Worm (Caenorhabditis elegans) whole organism, L2 larva: Measurements from ENCODE around the gene F55B11.7.

ENCODE experiments used
- C34F6.9 ChIP-seq: fragments of 150-350 bp; optimal IDR thresholded peaks from 2 replicates; lab custom pipeline; 2014; ENCODE audit warnings: missing biosample characterization, missing genetic modification characterization
- R02D3.7 ChIP-seq: fragments of 150-350 bp; optimal IDR thresholded peaks from 2 replicates; lab custom pipeline; 2014; ENCODE audit warnings: missing biosample characterization, missing genetic modification characterization
- ZK546.5 ChIP-seq: sonication (generic microtip); optimal IDR thresholded peaks from 2 replicates; lab custom pipeline; 2017; ENCODE audit warnings: missing biosample characterization, missing genetic modification characterization
- crh-2 ChIP-seq: sonication (generic microtip); optimal IDR thresholded peaks from 2 replicates; lab custom pipeline; 2017; ENCODE audit warnings: missing biosample characterization, missing genetic modification characterization
- lin-13 ChIP-seq: fragments of 150-350 bp; optimal IDR thresholded peaks from 2 replicates; lab custom pipeline; 2014; ENCODE audit warnings: missing biosample characterization, missing genetic modification reagents, missing genetic modification characterization
- lin-39 ChIP-seq: fragments of 150-350 bp; optimal IDR thresholded peaks from 2 replicates; lab custom pipeline; 2014; ENCODE audit warnings: missing biosample characterization, missing genetic modification reagents, missing genetic modification characterization
- nhr-237 ChIP-seq: fragments of 150-350 bp; optimal IDR thresholded peaks from 2 replicates; lab custom pipeline; 2014; ENCODE audit warnings: missing biosample characterization, missing genetic modification characterization
- nhr-25 ChIP-seq: fragments of 150-350 bp; sonication (generic microtip); optimal IDR thresholded peaks from 3 replicates; lab custom pipeline; 2014; ENCODE audit warnings: missing biosample characterization, missing genetic modification characterization
- unc-55 ChIP-seq: fragments of 150-350 bp; sonication (generic microtip); optimal IDR thresholded peaks from 3 replicates; lab custom pipeline; 2014; ENCODE audit warnings: missing biosample characterization, missing genetic modification reagents, missing genetic modification characterization
- ztf-1 ChIP-seq: fragments of 200-800 bp; sonication (Bioruptor generic); conservative IDR thresholded peaks from 2 replicates; pipeline ENCODE4 v1.3.6; 2022; ENCODE audit warnings: missing genetic modification characterization, missing compliant biosample characterization
- ztf-11 ChIP-seq: sonication (generic microtip); optimal IDR thresholded peaks from 2 replicates; lab custom pipeline; 2017; ENCODE audit warnings: missing biosample characterization, missing genetic modification characterization

DNA sequence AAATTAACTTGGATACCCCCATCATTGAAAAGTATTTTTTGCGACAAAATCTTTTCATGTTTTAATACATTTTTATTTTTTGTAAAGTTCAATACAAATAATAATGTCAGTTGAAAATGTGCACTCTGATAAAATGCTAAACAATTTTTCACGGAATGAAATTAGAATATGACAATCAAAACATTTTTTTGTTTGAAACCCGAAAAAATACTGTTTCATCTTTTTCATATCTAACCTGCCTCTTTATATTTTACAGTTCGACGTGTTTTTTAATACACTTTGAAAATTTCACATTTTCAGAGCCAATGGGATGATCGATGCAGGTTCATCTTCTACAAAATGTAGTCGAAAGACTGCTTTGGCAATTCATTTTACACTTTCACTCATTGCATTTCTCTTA lies 28.0 kb downstream of the F55B11.7 start, which contains the start of gene clc-8:
- TF ChIP-seq ztf-11 (no peak), unc-55 (no peak), lin-13 (no peak), R02D3.7 (no peak), ZK546.5 (tag; lab: Kevin White, UChicago) (no peak), C34F6.9 (tag; lab: Kevin White, UChicago) (no peak), nhr-237 (tag; lab: Kevin White, UChicago) (no peak), crh-2 (no peak), nhr-25 (tag; lab: Kevin White, UChicago) (no peak), lin-39 (no peak), ztf-1 (GFP tag; lab: Robert Waterston, UW) (no peak)
